Fruit fly (Drosophila melanogaster): Measurements from ENCODE around the gene CG31121.

- TF ChIP-seq ovo (GFP tag; optimal IDR thresholded peaks at IDR 0.05) (no peak), CG7045 (GFP tag; optimal IDR thresholded peaks at IDR 0.05) (no peak), CG11617 (GFP tag; optimal IDR thresholded peaks at IDR 0.05) (no peak)
Observed at dm6 chr3R:24931856-24932255, 37.5 kb upstream of the CG31121 start, which contains the start of gene CG11771.
